Fruit fly (Drosophila melanogaster): ENCODE data around the gene Prp16.

Gene Prp16

dm6 chrX:14201178-14201577, at the start of gene Prp16:
Gene Prp16 (plus strand): TSS chrX:14201362.
- TF ChIP-seq noc (tag; optimal IDR thresholded peaks at IDR 0.05): no peak

dm6 chrX:14151906-14152305, 49.3 kb upstream of the Prp16 start, which contains the start of gene CG12479:
Gene CG12479 (minus strand): TSS chrX:14152006.
- TF ChIP-seq noc (tag; optimal IDR thresholded peaks at IDR 0.05): no peak

- TF ChIP-seq noc (tag; optimal IDR thresholded peaks at IDR 0.05): no peak
Measured at dm6 chrX:14153689-14154088, 47.5 kb upstream of the Prp16 start.

- TF ChIP-seq noc (tag; optimal IDR thresholded peaks at IDR 0.05): peak; percentile 87
Measured at dm6 chrX:14169068-14169642, 32.0 kb upstream of the Prp16 start, which contains the start of gene CG12480. Gene CG12480 (plus strand): TSS chrX:14169592.

- TF ChIP-seq noc (tag; optimal IDR thresholded peaks at IDR 0.05): no peak
Measured at dm6 chrX:14172524-14172923, 28.6 kb upstream of the Prp16 start, which contains the start of gene betaNACtes1. Gene betaNACtes1 (minus strand): TSS chrX:14172624.

- no peak for TF ChIP-seq noc (tag; optimal IDR thresholded peaks at IDR 0.05)
Measured at dm6 chrX:14173654-14174053, 27.5 kb upstream of the Prp16 start.

dm6 chrX:14174456-14174855, 26.7 kb upstream of the Prp16 start, which contains the start of gene CG1368:
Gene CG1368 (plus strand): TSS chrX:14174756.
- no peak for TF ChIP-seq noc (tag; optimal IDR thresholded peaks at IDR 0.05)

- TF ChIP-seq noc (tag; optimal IDR thresholded peaks at IDR 0.05): no peak
Measured at dm6 chrX:14175663-14176062, 25.5 kb upstream of the Prp16 start.

- peak; percentile 3 for TF ChIP-seq noc (tag; optimal IDR thresholded peaks at IDR 0.05)
Measured at dm6 chrX:14176623-14177022, 24.5 kb upstream of the Prp16 start, which contains the start of gene CG11581. Gene CG11581 (plus strand): TSS chrX:14176923.

dm6 chrX:14180728-14181127, 20.4 kb upstream of the Prp16 start, which contains the start of gene CG11584:
Gene CG11584 (plus strand): TSS chrX:14181028.
- TF ChIP-seq noc (tag; optimal IDR thresholded peaks at IDR 0.05): no peak

dm6 chrX:14184062-14184611, 17.0 kb upstream of the Prp16 start, which contains the start of gene CG32603:
Gene CG32603 (plus strand): TSS chrX:14184561.
- no peak for TF ChIP-seq noc (tag; optimal IDR thresholded peaks at IDR 0.05)

dm6 chrX:14186953-14187352, 14.2 kb upstream of the Prp16 start, which contains the start of gene CG12481:
Gene CG12481 (plus strand): TSS chrX:14187253.
- TF ChIP-seq noc (tag; optimal IDR thresholded peaks at IDR 0.05): no peak

dm6 chrX:14189216-14189615, 11.9 kb upstream of the Prp16 start, which contains the start of gene CG11585:
Gene CG11585 (plus strand): TSS chrX:14189516.
- TF ChIP-seq noc (tag; optimal IDR thresholded peaks at IDR 0.05): no peak

- no peak for TF ChIP-seq noc (tag; optimal IDR thresholded peaks at IDR 0.05)
Measured at dm6 chrX:14191918-14192317, 9.2 kb upstream of the Prp16 start, which contains the start of gene CG13403. Gene CG13403 (minus strand): TSS chrX:14192018.

- TF ChIP-seq noc (tag; optimal IDR thresholded peaks at IDR 0.05): no peak
Measured at dm6 chrX:14193013-14193412, 8.1 kb upstream of the Prp16 start, which contains the start of gene yl. Gene yl (plus strand): TSS chrX:14193214.

- no peak for TF ChIP-seq noc (tag; optimal IDR thresholded peaks at IDR 0.05)
Measured at dm6 chrX:14199967-14200531, 1.1 kb upstream of the Prp16 start, which contains the start of gene CG11590. Gene CG11590 (plus strand): TSS chrX:14200178.
